Fruit fly (Drosophila melanogaster): ENCODE measurements around the gene vn.

vn gene

dm6 chr3L:5884735-5885134, 39.3 kb upstream of the vn start:
- TF ChIP-seq Vsx2 (GFP tag; optimal IDR thresholded peaks at IDR 0.05; ENCODE audit: partially characterized antibody): no peak
- TF ChIP-seq dmrt93B (GFP tag; optimal IDR thresholded peaks at IDR 0.05): no peak
- no peak for TF ChIP-seq rgr (GFP tag; optimal IDR thresholded peaks at IDR 0.05)
- TF ChIP-seq Rel (GFP tag; optimal IDR thresholded peaks at IDR 0.05): no peak
- TF ChIP-seq Rel (tag; optimal IDR thresholded peaks at IDR 0.05): no peak
- TF ChIP-seq Myc (optimal IDR thresholded peaks at IDR 0.05): no peak
- TF ChIP-seq foxo (GFP tag; optimal IDR thresholded peaks at IDR 0.05): no peak
- TF ChIP-seq Abd-B (GFP tag; optimal IDR thresholded peaks at IDR 0.05): no peak
- TF ChIP-seq fru (GFP tag; optimal IDR thresholded peaks at IDR 0.05): no peak
- TF ChIP-seq Hr78 (GFP tag; optimal IDR thresholded peaks at IDR 0.05): no peak
- no peak for TF ChIP-seq Hr83 (GFP tag; optimal IDR thresholded peaks at IDR 0.05; ENCODE audit: poor library complexity, severe bottlenecking)
- TF ChIP-seq Mio (GFP tag; optimal IDR thresholded peaks at IDR 0.05): no peak
- TF ChIP-seq Sp1 (GFP tag; optimal IDR thresholded peaks at IDR 0.05): no peak
- TF ChIP-seq pan (optimal IDR thresholded peaks at IDR 0.05): no peak
- no peak for TF ChIP-seq CrebA (GFP tag; optimal IDR thresholded peaks at IDR 0.05; ENCODE audit: borderline replicate concordance)
- TF ChIP-seq h (GFP tag; optimal IDR thresholded peaks at IDR 0.05): no peak

dm6 chr3L:5882209-5882403, 36.6 kb upstream of the vn start, which contains the start of gene CG13287:
TSS of gene CG13287 (plus strand) at chr3L:5882304.
- TF ChIP-seq woc (GFP tag; optimal IDR thresholded peaks at IDR 0.05) (no peak), Dfd (GFP tag; optimal IDR thresholded peaks at IDR 0.05) (no peak), dl (GFP tag; optimal IDR thresholded peaks at IDR 0.05; ENCODE audit: insufficient read depth in 1 of 2, partially characterized antibody in 2 of 2) (no peak), lola (GFP tag; optimal IDR thresholded peaks at IDR 0.05) (no peak), pan (optimal IDR thresholded peaks at IDR 0.05) (no peak), Jra (GFP tag; optimal IDR thresholded peaks at IDR 0.05) (no peak), fru (GFP tag; optimal IDR thresholded peaks at IDR 0.05) (no peak), OdsH (GFP tag; optimal IDR thresholded peaks at IDR 0.05) (no peak), Sp1 (GFP tag; optimal IDR thresholded peaks at IDR 0.05) (no peak), rgr (GFP tag; optimal IDR thresholded peaks at IDR 0.05) (no peak), ey (GFP tag; optimal IDR thresholded peaks at IDR 0.05) (no peak), Hr78 (GFP tag; optimal IDR thresholded peaks at IDR 0.05) (no peak), tai (GFP tag; optimal IDR thresholded peaks at IDR 0.05) (no peak), Mio (GFP tag; optimal IDR thresholded peaks at IDR 0.05) (no peak), CG32264 (GFP tag; optimal IDR thresholded peaks at IDR 0.05) (no peak), dsf (GFP tag; optimal IDR thresholded peaks at IDR 0.05; ENCODE audit: borderline replicate concordance) (no peak), GATAd (GFP tag; optimal IDR thresholded peaks at IDR 0.05) (no peak), brk (GFP tag; optimal IDR thresholded peaks at IDR 0.05) (no peak), Hr83 (GFP tag; optimal IDR thresholded peaks at IDR 0.05; ENCODE audit: poor library complexity, severe bottlenecking) (no peak)

DNA sequence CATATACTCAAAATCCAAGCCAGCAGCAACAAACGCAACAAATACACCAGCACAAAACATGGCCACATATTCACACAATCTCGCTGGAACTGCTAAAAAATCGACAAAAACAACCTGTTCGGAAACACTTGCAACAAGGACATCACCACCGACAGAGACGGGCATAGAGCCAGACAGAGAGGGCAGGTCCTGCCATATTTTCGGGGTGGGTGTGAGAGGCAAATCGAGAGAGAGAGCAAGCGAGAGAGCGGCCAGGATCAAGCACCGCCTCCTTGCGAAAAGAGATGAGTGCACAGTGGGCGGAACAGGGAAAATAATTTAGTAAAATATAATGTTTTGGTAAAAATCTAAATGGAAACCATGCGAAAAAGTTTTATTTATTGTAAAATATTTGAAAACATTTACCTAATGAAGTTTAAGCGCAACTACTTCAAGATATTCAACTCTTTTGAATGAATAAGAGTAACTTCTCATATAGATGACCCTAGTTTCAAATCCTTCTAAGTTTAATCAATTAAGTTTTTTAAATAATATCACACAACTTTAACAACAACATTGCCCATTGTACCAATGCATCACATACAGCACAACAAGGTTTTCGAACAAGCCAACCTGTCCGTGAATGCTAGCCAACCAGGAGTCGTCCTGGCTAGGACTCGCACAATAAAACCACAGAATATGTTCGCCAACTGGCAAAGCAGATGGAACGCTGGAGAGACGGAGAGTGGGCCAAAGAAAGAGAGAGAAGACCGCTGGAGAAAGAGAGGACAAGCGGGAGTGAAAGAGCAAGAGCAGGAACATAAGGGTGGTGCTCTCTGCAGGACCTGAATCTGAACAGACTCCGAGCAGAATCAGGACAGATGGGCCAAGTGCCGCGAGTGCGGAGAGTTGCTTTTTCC, 36.1 kb upstream of the vn start:
- no peak for TF ChIP-seq br (GFP tag; optimal IDR thresholded peaks at IDR 0.05)
- TF ChIP-seq woc (GFP tag; optimal IDR thresholded peaks at IDR 0.05): peak; percentile 40
- peak; percentile 31 for TF ChIP-seq rgr (GFP tag; optimal IDR thresholded peaks at IDR 0.05)
- peak; percentile 35 for TF ChIP-seq sv (GFP tag; optimal IDR thresholded peaks at IDR 0.05)
- TF ChIP-seq OdsH (GFP tag; optimal IDR thresholded peaks at IDR 0.05): peak; percentile 47
- TF ChIP-seq pan (optimal IDR thresholded peaks at IDR 0.05): no peak
- peak; percentile 22 for TF ChIP-seq fru (GFP tag; optimal IDR thresholded peaks at IDR 0.05)
- peak; percentile 37 for TF ChIP-seq h (GFP tag; optimal IDR thresholded peaks at IDR 0.05)
- TF ChIP-seq dmrt93B (GFP tag; optimal IDR thresholded peaks at IDR 0.05): no peak
- TF ChIP-seq ey (GFP tag; optimal IDR thresholded peaks at IDR 0.05): peak; percentile 45
- TF ChIP-seq CG32264 (GFP tag; optimal IDR thresholded peaks at IDR 0.05): no peak

DNA sequence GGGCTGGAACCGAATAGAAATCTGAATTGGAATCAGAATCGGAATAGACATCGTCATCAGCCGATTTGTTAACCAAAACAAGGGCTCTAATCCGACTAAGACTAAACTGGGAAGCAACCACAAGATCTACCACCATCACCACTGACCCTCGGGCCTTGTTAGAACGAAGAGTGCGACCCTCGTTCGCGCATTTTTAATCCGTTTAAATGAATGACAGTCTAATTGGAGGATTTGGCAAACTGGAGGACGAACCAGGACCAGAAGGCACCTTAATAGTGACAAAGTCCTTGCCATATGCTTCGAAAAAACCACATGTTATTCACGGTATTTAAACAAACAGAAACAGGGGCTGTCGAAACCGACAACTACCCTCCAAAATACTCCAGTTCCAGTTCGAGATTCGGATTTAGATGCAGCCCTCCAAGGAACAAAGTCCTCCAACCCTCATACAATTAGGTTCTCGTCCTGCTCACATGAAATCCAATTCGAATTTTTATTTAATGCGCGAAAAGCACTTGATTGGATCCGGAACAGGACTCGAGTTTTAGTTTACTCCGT, 33.3 kb upstream of the vn start:
- TF ChIP-seq Vsx2 (GFP tag; optimal IDR thresholded peaks at IDR 0.05; ENCODE audit: partially characterized antibody): no peak
- TF ChIP-seq fru (GFP tag; optimal IDR thresholded peaks at IDR 0.05): no peak
- TF ChIP-seq dmrt93B (GFP tag; optimal IDR thresholded peaks at IDR 0.05): no peak

DNA sequence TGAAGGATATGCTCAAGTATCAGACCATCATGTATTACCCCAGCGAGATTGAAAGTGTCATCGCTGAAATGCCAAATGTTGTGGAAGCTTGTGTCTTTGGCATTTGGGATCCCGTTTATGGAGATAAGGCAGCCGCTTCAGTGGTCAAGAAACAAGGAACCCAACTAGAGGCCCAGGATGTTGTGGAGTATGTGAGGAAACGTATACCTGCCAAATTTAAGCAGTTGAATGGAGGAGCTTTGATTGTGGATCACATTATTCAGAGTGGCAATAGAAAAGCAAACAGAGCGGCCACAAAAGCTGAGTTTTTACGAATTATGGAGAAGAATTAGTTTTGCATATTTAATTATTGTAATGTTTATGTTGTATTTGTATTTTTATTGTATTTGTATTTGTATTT, 27.5 kb upstream of the vn start, which contains the start of gene CG18586:
TSS of gene CG18586 (plus strand) at position 301 of the 400 bp plus-strand sequence.
- TF ChIP-seq br (GFP tag; optimal IDR thresholded peaks at IDR 0.05): no peak
- TF ChIP-seq Mio (GFP tag; optimal IDR thresholded peaks at IDR 0.05): no peak
- TF ChIP-seq Dfd (GFP tag; optimal IDR thresholded peaks at IDR 0.05): no peak
- no peak for TF ChIP-seq dsf (GFP tag; optimal IDR thresholded peaks at IDR 0.05; ENCODE audit: borderline replicate concordance)
- TF ChIP-seq ey (GFP tag; optimal IDR thresholded peaks at IDR 0.05): no peak
- TF ChIP-seq Vsx2 (GFP tag; optimal IDR thresholded peaks at IDR 0.05; ENCODE audit: partially characterized antibody): no peak
- TF ChIP-seq lola (GFP tag; optimal IDR thresholded peaks at IDR 0.05): no peak
- no peak for TF ChIP-seq Dif (GFP tag; optimal IDR thresholded peaks at IDR 0.05; ENCODE audit: partially characterized antibody)
- TF ChIP-seq N (GFP tag; optimal IDR thresholded peaks at IDR 0.05): no peak
- no peak for TF ChIP-seq rgr (GFP tag; optimal IDR thresholded peaks at IDR 0.05)

Data from whole organism, wandering third instar larva.